Fruit fly (Drosophila melanogaster) whole organism, pupa: ENCODE data around the gene Zip99C.

Experiments used
- CG13204 ChIP-seq: fragments of 200-800 bp; sonication (Bioruptor generic); optimal IDR thresholded peaks from 2 replicates; lab custom pipeline; 2018; ENCODE audit warnings: missing biosample characterization, mild to moderate bottlenecking, missing genetic modification characterization, moderate library complexity
- CG14655 ChIP-seq: fragments of 200-800 bp; sonication (Bioruptor generic); optimal IDR thresholded peaks from 3 replicates; lab custom pipeline; 2017; ENCODE audit warnings: mild to moderate bottlenecking, missing biosample characterization, missing genetic modification reagents, missing genetic modification characterization
- CG4496 ChIP-seq: fragments of 200-800 bp; sonication (Bioruptor generic); IDR thresholded peaks from 3 replicates; pipeline ENCODE4 v1.3.6; 2022; ENCODE audit warnings: missing biosample characterization, missing genetic modification characterization
- CG8159 ChIP-seq: fragments of 200-800 bp; sonication (Bioruptor generic); optimal IDR thresholded peaks from 3 replicates; lab custom pipeline; 2018; ENCODE audit warnings: missing biosample characterization, mild to moderate bottlenecking, missing genetic modification characterization, moderate library complexity
- CG9948 ChIP-seq: fragments of 200-800 bp; sonication (Bioruptor generic); optimal IDR thresholded peaks from 2 replicates; lab custom pipeline; 2018; ENCODE audit warnings: missing biosample characterization, mild to moderate bottlenecking, missing genetic modification characterization, moderate library complexity
- D1 ChIP-seq: fragments of 200-800 bp; sonication (Bioruptor generic); optimal IDR thresholded peaks from 2 replicates; lab custom pipeline; 2018; ENCODE audit warnings: missing biosample characterization, mild to moderate bottlenecking, missing genetic modification characterization, moderate library complexity
- EcR ChIP-seq: fragments of 200-800 bp; sonication (Bioruptor generic); optimal IDR thresholded peaks from 3 replicates; lab custom pipeline; 2019; ENCODE audit warnings: missing biosample characterization, missing genetic modification characterization, mild to moderate bottlenecking, moderate library complexity, missing genetic modification reagents
- Ets98B ChIP-seq: fragments of 200-800 bp; sonication (Bioruptor generic); IDR thresholded peaks from 2 replicates; pipeline ENCODE4 v1.3.6; 2022; ENCODE audit warnings: missing biosample characterization, missing genetic modification characterization
- Pif1A ChIP-seq: fragments of 200-800 bp; sonication (Bioruptor generic); optimal IDR thresholded peaks from 3 replicates; lab custom pipeline; 2016; ENCODE audit warnings: missing biosample characterization, missing genetic modification characterization
- Pif1B ChIP-seq: fragments of 200-800 bp; sonication (Bioruptor generic); optimal IDR thresholded peaks from 3 replicates; lab custom pipeline; 2016; ENCODE audit warnings: missing biosample characterization, missing genetic modification characterization
- Snoo ChIP-seq: fragments of 200-800 bp; sonication (Bioruptor generic); optimal IDR thresholded peaks from 3 replicates; lab custom pipeline; 2017; ENCODE audit warnings: missing biosample characterization, mild to moderate bottlenecking, missing genetic modification characterization, inconsistent platforms
- rn ChIP-seq: fragments of 200-800 bp; sonication (Bioruptor generic); IDR thresholded peaks from 2 replicates; pipeline ENCODE4 v1.3.6; 2022; ENCODE audit warnings: missing biosample characterization, missing genetic modification characterization

- TF ChIP-seq CG4496 (GFP tag; lab: Robert Waterston, UW) = no peak
- TF ChIP-seq EcR (GFP tag; lab: Kevin White, UChicago) = no peak
- no peak for TF ChIP-seq Snoo
- TF ChIP-seq CG8159 = no peak
- TF ChIP-seq D1 (tag; lab: Kevin White, UChicago) = no peak
- TF ChIP-seq CG9948 (tag; lab: Kevin White, UChicago) = no peak
- no peak for TF ChIP-seq Ets98B (GFP tag; lab: Robert Waterston, UW)
- TF ChIP-seq rn (GFP tag; lab: Robert Waterston, UW) = no peak
- no peak for TF ChIP-seq Pif1B (GFP tag; lab: Kevin White, UChicago)
- no peak for TF ChIP-seq CG13204 (GFP tag; lab: Kevin White, UChicago)
- no peak for TF ChIP-seq Pif1A (GFP tag; lab: Kevin White, UChicago)
- no peak for TF ChIP-seq CG14655 (GFP tag; lab: Kevin White, UChicago)
Observed at dm6 chr3R:29858806-29859205, 9.9 kb downstream of the Zip99C start, which contains the start of gene CG7824.
